Fruit fly (Drosophila melanogaster) whole organism, prepupa: Measurements from ENCODE around the gene mRpS18C.

Source experiments
- CG15336 ChIP-seq: fragments of 200-800 bp; sonication (Bioruptor generic); IDR thresholded peaks from 2 replicates; pipeline ENCODE4 v1.3.6; 2022; ENCODE audit warnings: missing biosample characterization, missing genetic modification characterization
- CG4318 ChIP-seq: fragments of 200-800 bp; sonication (Bioruptor generic); optimal IDR thresholded peaks from 3 replicates; lab custom pipeline; 2017; ENCODE audit warnings: missing biosample characterization, mild to moderate bottlenecking, missing genetic modification characterization
- CG8119 ChIP-seq: fragments of 200-800 bp; sonication (Bioruptor generic); IDR thresholded peaks from 3 replicates; pipeline ENCODE4 v1.3.6; 2022; ENCODE audit warnings: missing biosample characterization, missing genetic modification characterization
- Eip93F ChIP-seq: fragments of 200-800 bp; sonication (Bioruptor generic); optimal IDR thresholded peaks from 2 replicates; lab custom pipeline; 2016; ENCODE audit warnings: missing biosample characterization, mild to moderate bottlenecking, missing genetic modification characterization
- Ets21C ChIP-seq: fragments of 200-800 bp; sonication (Bioruptor generic); optimal IDR thresholded peaks from 3 replicates; lab custom pipeline; 2016; ENCODE audit warnings: missing biosample characterization, missing genetic modification characterization
- Gug ChIP-seq: fragments of 200-800 bp; sonication (Bioruptor generic); IDR thresholded peaks from 2 replicates; pipeline ENCODE4 v1.3.6; 2022; ENCODE audit warnings: missing biosample characterization, missing genetic modification characterization
- Hr39 ChIP-seq: fragments of 200-800 bp; sonication (Bioruptor generic); optimal IDR thresholded peaks from 2 replicates; lab custom pipeline; 2016; ENCODE audit warnings: missing biosample characterization, missing genetic modification characterization
- dac ChIP-seq: fragments of 200-800 bp; sonication (Bioruptor generic); optimal IDR thresholded peaks from 2 replicates; lab custom pipeline; 2017; ENCODE audit warnings: missing biosample characterization, mild to moderate bottlenecking, missing genetic modification characterization
- fkh ChIP-seq: fragments of 200-800 bp; sonication (Bioruptor generic); optimal IDR thresholded peaks from 3 replicates; lab custom pipeline; 2017; ENCODE audit warnings: missing biosample characterization, mild to moderate bottlenecking, missing genetic modification characterization, moderate library complexity
- salr ChIP-seq, 2 experiments: fragments of 200-800 bp; sonication (Bioruptor generic); optimal IDR thresholded peaks; 3 replicates each; lab custom pipeline; 2016 to 2018; ENCODE audit warnings: missing biosample characterization in 2 of 2, missing genetic modification characterization in 2 of 2, mild to moderate bottlenecking in 1 of 2
- vri ChIP-seq: fragments of 200-800 bp; sonication (Bioruptor generic); optimal IDR thresholded peaks from 3 replicates; lab custom pipeline; 2016; ENCODE audit warnings: missing biosample characterization, mild to moderate bottlenecking, missing genetic modification characterization

DNA sequence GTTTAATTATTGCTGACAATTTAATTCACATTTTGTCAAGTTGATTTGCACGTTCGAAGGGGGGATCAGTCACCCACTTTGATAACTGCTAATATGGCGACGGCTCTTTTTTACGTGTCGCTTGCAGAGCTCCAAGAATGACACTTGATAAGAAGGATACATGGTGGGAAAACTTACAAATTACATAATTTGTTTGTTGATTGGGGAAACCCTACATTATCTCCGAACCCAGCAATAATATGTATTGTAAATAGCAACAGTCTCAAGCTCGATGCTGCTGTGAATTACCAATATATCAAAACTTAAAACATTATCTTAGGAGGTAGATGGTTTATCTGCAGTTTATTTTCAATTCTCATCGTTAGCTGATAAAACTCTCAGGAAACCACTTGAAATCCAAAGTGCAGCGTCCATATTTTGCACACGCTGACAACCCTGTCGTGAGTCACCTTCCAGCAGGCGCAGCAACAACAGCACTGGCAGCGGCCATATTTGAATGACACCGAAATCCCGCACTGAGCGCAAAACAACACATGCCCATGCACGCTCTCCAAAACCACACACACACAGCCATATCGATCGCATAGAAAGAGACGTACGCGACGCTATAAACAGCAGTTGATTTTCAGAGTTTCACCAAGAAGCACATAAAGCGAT is 35.4 kb upstream of the mRpS18C start:
- peak; percentile 98 for TF ChIP-seq Hr39 (GFP tag; lab: Kevin White, UChicago)
- peak; percentile 85 for TF ChIP-seq Eip93F
- peak; percentile 89 for TF ChIP-seq vri (GFP tag; lab: Kevin White, UChicago)
- TF ChIP-seq CG8119 (GFP tag; lab: Robert Waterston, UW) = peak; percentile 92
- TF ChIP-seq Gug (GFP tag; lab: Robert Waterston, UW) = peak; percentile 84
- peak; percentile 97 for TF ChIP-seq CG4318 (GFP tag; lab: Kevin White, UChicago)
- TF ChIP-seq CG15336 (GFP tag; lab: Robert Waterston, UW) = peak; percentile 84
- TF ChIP-seq salr (GFP tag; optimal IDR thresholded peaks at IDR 0.05; lab: Kevin White, UChicago) = peak; percentile 82 to 99
- TF ChIP-seq dac (GFP tag; lab: Kevin White, UChicago) = peak; percentile 93
- peak; percentile 96 for TF ChIP-seq Ets21C
- peak; percentile 85 for TF ChIP-seq fkh (GFP tag; lab: Kevin White, UChicago)
